Fruit fly (Drosophila melanogaster): ENCODE measurements around the gene Pop1.

The Pop1 gene

DNA sequence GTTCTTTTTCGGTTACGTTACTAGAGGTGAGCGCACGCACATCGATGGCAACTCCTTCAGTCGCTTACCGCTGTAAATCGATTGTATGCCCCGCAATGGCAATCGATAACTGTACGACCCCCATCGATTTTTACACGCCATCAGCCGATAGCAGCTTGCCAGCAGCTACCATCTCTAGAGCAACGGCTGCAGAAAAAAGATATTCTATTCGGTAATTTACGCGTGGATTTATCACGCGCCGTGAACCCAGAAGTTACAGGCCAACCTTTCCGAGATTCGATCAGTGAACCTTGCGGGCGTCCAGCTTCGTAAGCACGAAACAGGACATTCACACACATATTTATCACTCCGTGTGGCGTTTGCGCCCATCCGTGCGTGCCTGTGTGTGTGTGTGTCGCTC, 43.5 kb downstream of the Pop1 start, which contains the start of the genes Sirt4 and CG4119 (continued):
- TF ChIP-seq crc (GFP tag; optimal IDR thresholded peaks at IDR 0.05) (no peak), CG12104 (GFP tag; optimal IDR thresholded peaks at IDR 0.05) (no peak), mam (GFP tag; optimal IDR thresholded peaks at IDR 0.05) (peak; percentile 56), CG18262 (tag; optimal IDR thresholded peaks at IDR 0.05) (no peak), hb (GFP tag; IDR thresholded peaks at IDR 0.05; ENCODE audit: partially characterized antibody) (peak; percentile 97), CG7271 (tag; optimal IDR thresholded peaks at IDR 0.05) (no peak), Myb (GFP tag; optimal IDR thresholded peaks at IDR 0.05) (peak; percentile 88), BEAF-32 (GFP tag; optimal IDR thresholded peaks at IDR 0.05) (peak; percentile 96), ara (GFP tag; IDR thresholded peaks at IDR 0.05) (0 out of 2 replicates have a peak, but pooled peaks have one; percentile 5), CG17186 (GFP tag; optimal IDR thresholded peaks at IDR 0.05) (peak; percentile 57), HLH4C (GFP tag; IDR thresholded peaks at IDR 0.05; ENCODE audit: partially characterized antibody) (peak; percentile 97), CG6175 (GFP tag; IDR thresholded peaks at IDR 0.05) (no peak), ewg (GFP tag; optimal IDR thresholded peaks at IDR 0.05) (peak; percentile 51), Nf-YB (GFP tag; optimal IDR thresholded peaks at IDR 0.05) (no peak), D (optimal IDR thresholded peaks at IDR 0.05) (peak; percentile 16), D (GFP tag; optimal IDR thresholded peaks at IDR 0.05) (no peak), lab (GFP tag; optimal IDR thresholded peaks at IDR 0.05) (peak; percentile 28), Doc3 (GFP tag; IDR thresholded peaks at IDR 0.05; ENCODE audit: partially characterized antibody) (peak; percentile 90), CG1024 (GFP tag; IDR thresholded peaks at IDR 0.05) (no peak), Meics (GFP tag; optimal IDR thresholded peaks at IDR 0.05) (no peak), HmgZ (tag; optimal IDR thresholded peaks at IDR 0.05) (peak; percentile 41), pan (optimal IDR thresholded peaks at IDR 0.05) (no peak), pan (GFP tag; optimal IDR thresholded peaks at IDR 0.05 in 1 of 2, IDR thresholded peaks at IDR 0.05 in 1 of 2) (no peak), CG5180 (GFP tag; optimal IDR thresholded peaks at IDR 0.05) (no peak), CG42726 (GFP tag; IDR thresholded peaks at IDR 0.05; ENCODE audit: partially characterized antibody) (peak; percentile 98), Dll (GFP tag; IDR thresholded peaks at IDR 0.05; ENCODE audit: partially characterized antibody) (peak; percentile 90), z (GFP tag; IDR thresholded peaks at IDR 0.05) (no peak), CG1602 (GFP tag; optimal IDR thresholded peaks at IDR 0.05) (no peak), CG6683 (GFP tag; optimal IDR thresholded peaks at IDR 0.05) (no peak), CG7928 (GFP tag; optimal IDR thresholded peaks at IDR 0.05) (no peak), zfh1 (GFP tag; IDR thresholded peaks at IDR 0.05) (0 out of 3 replicates have a peak, but pooled peaks have one; percentile 33), Nf-YC (tag; optimal IDR thresholded peaks at IDR 0.05) (peak; percentile 30), Sin3A (optimal IDR thresholded peaks at IDR 0.05) (peak; percentile 68), nerfin-2 (GFP tag; IDR thresholded peaks at IDR 0.05; ENCODE audit: partially characterized antibody) (peak; percentile 96), Hmr (GFP tag; optimal IDR thresholded peaks at IDR 0.05) (peak; percentile 40), CG6854 (GFP tag; optimal IDR thresholded peaks at IDR 0.05) (no peak), lilli (GFP tag; optimal IDR thresholded peaks at IDR 0.05) (peak; percentile 47), crp (GFP tag; optimal IDR thresholded peaks at IDR 0.05) (peak in 1 of 2 experiments; percentile 44), tin (GFP tag; optimal IDR thresholded peaks at IDR 0.05) (peak; percentile 21), MBD-R2 (GFP tag; IDR thresholded peaks at IDR 0.05) (peak; percentile 96), chn (GFP tag; optimal IDR thresholded peaks at IDR 0.05) (no peak), Hr39 (optimal IDR thresholded peaks at IDR 0.05) (no peak), nerfin-1 (tag; optimal IDR thresholded peaks at IDR 0.05) (peak; percentile 31), fd96Cb (tag; optimal IDR thresholded peaks at IDR 0.05) (no peak), CG7786 (GFP tag; optimal IDR thresholded peaks at IDR 0.05) (peak; percentile 19), Dad (GFP tag; optimal IDR thresholded peaks at IDR 0.05) (peak; percentile 32), sob (GFP tag; IDR thresholded peaks at IDR 0.05) (peak; percentile 57; the same call in 1 of the 2 replicates), CG10959 (GFP tag; IDR thresholded peaks at IDR 0.05) (no peak), sens-2 (GFP tag; IDR thresholded peaks at IDR 0.05) (no peak), H15 (GFP tag; IDR thresholded peaks at IDR 0.05) (peak; percentile 30; the same call in 1 of the 3 replicates), CG4617 (GFP tag; optimal IDR thresholded peaks at IDR 0.05; ENCODE audit: borderline replicate concordance) (peak; percentile 92)
